Fruit fly (Drosophila melanogaster) whole organism, embryonic: Measurements from ENCODE around the gene bsh.

Source experiments
- Abd-B ChIP-seq: fragments of 200-800 bp; sonication (Bioruptor generic); optimal IDR thresholded peaks from 2 replicates; lab custom pipeline; 2018; ENCODE audit warnings: missing biosample characterization, mild to moderate bottlenecking, missing genetic modification characterization, moderate library complexity
- Antp ChIP-seq: fragments of 200-800 bp; sonication (Bioruptor generic); optimal IDR thresholded peaks from 3 replicates; lab custom pipeline; 2016; ENCODE audit warnings: missing biosample characterization, missing genetic modification characterization
- Awh ChIP-seq: fragments of 200-800 bp; sonication (Bioruptor generic); IDR thresholded peaks from 2 replicates; pipeline ENCODE4, ENCODE4 v1.3.6; 2022; ENCODE audit warnings: missing biosample characterization, missing genetic modification characterization
- B-H1 ChIP-seq: fragments of 200-800 bp; sonication (Bioruptor generic); IDR thresholded peaks from 3 replicates; pipeline ENCODE4 v1.3.6; 2022; ENCODE audit warnings: missing biosample characterization, missing genetic modification characterization
- BEAF-32 ChIP-seq: fragments of 200-800 bp; sonication (Bioruptor generic); optimal IDR thresholded peaks from 3 replicates; lab custom pipeline; 2017; ENCODE audit warnings: missing biosample characterization, missing genetic modification characterization, mild to moderate bottlenecking, moderate library complexity, missing genetic modification reagents
- CG11247 ChIP-seq: fragments of 200-800 bp; sonication (Bioruptor generic); IDR thresholded peaks from 2 replicates; pipeline ENCODE4 v1.3.6; 2022; ENCODE audit warnings: missing biosample characterization, missing genetic modification characterization
- CG13424 ChIP-seq: fragments of 200-800 bp; sonication (Bioruptor generic); optimal IDR thresholded peaks from 2 replicates; lab custom pipeline; 2019; ENCODE audit warnings: missing biosample characterization, mild to moderate bottlenecking, missing genetic modification characterization, moderate library complexity
- CG14014 ChIP-seq: fragments of 200-800 bp; sonication (Bioruptor generic); IDR thresholded peaks from 2 replicates; pipeline ENCODE4 v1.3.6; 2022; ENCODE audit warnings: missing biosample characterization, missing genetic modification characterization
- CG15269 ChIP-seq: fragments of 200-800 bp; sonication (Bioruptor generic); optimal IDR thresholded peaks from 2 replicates; lab custom pipeline; 2018; ENCODE audit warnings: missing biosample characterization, mild to moderate bottlenecking, missing genetic modification characterization, moderate library complexity
- CG15514 ChIP-seq: fragments of 200-800 bp; sonication (Bioruptor generic); optimal IDR thresholded peaks from 3 replicates; lab custom pipeline; 2017; ENCODE audit warnings: missing biosample characterization, missing genetic modification characterization, mild to moderate bottlenecking, moderate library complexity, missing genetic modification reagents
- CG15601 ChIP-seq: fragments of 200-800 bp; sonication (Bioruptor generic); optimal IDR thresholded peaks from 3 replicates; lab custom pipeline; 2019; ENCODE audit warnings: missing biosample characterization, mild to moderate bottlenecking, missing genetic modification characterization, moderate library complexity
- CG17361 ChIP-seq: fragments of 200-800 bp; sonication (Bioruptor generic); IDR thresholded peaks from 3 replicates; pipeline ENCODE4 v1.3.6; 2022; ENCODE audit warnings: missing biosample characterization, missing genetic modification characterization
- CG17612 ChIP-seq: fragments of 200-800 bp; sonication (Bioruptor generic); IDR thresholded peaks from 2 replicates; pipeline ENCODE4 v1.3.6; 2022; ENCODE audit warnings: missing biosample characterization, missing genetic modification characterization
- CG17912 ChIP-seq: fragments of 200-800 bp; sonication (Bioruptor generic); optimal IDR thresholded peaks from 2 replicates; lab custom pipeline; 2018; ENCODE audit warnings: missing biosample characterization, mild to moderate bottlenecking, missing genetic modification characterization
- CG18262 ChIP-seq: fragments of 200-800 bp; optimal IDR thresholded peaks from 3 replicates; lab custom pipeline; 2019; ENCODE audit warnings: missing biosample characterization, mild to moderate bottlenecking, missing genetic modification characterization, moderate library complexity
- CG2120 ChIP-seq: fragments of 200-800 bp; sonication (Bioruptor generic); optimal IDR thresholded peaks from 3 replicates; lab custom pipeline; 2016; ENCODE audit warnings: missing biosample characterization, missing genetic modification characterization
- CG2202 ChIP-seq: fragments of 200-800 bp; sonication (Bioruptor generic); optimal IDR thresholded peaks from 2 replicates; lab custom pipeline; 2018; ENCODE audit warnings: missing biosample characterization, mild to moderate bottlenecking, missing genetic modification characterization
- CG30403 ChIP-seq: fragments of 200-800 bp; sonication (Bioruptor generic); optimal IDR thresholded peaks from 3 replicates; lab custom pipeline; 2016; ENCODE audit warnings: missing biosample characterization, missing genetic modification characterization
- CG31441 ChIP-seq: fragments of 200-800 bp; sonication (Bioruptor generic); IDR thresholded peaks from 2 replicates; pipeline ENCODE4 v1.3.6; 2022; ENCODE audit warnings: missing biosample characterization, missing genetic modification characterization
- CG32532 ChIP-seq: fragments of 200-800 bp; sonication (Bioruptor generic); IDR thresholded peaks from 2 replicates; pipeline ENCODE4 v1.3.6; 2022; ENCODE audit warnings: missing biosample characterization, missing genetic modification characterization
- CG34224 ChIP-seq: fragments of 200-800 bp; sonication (Bioruptor generic); IDR thresholded peaks from 3 replicates; pipeline ENCODE4 v1.3.6; 2022; ENCODE audit warnings: missing biosample characterization, missing genetic modification characterization; ENCODE audit not compliant: partially characterized antibody
- CG3847 ChIP-seq: fragments of 200-800 bp; sonication (Bioruptor generic); IDR thresholded peaks from 2 replicates; pipeline ENCODE4 v1.3.6; 2022; ENCODE audit warnings: missing biosample characterization, missing genetic modification characterization
- CG6683 ChIP-seq: fragments of 200-800 bp; sonication (Bioruptor generic); optimal IDR thresholded peaks from 2 replicates; lab custom pipeline; 2017; ENCODE audit warnings: missing biosample characterization, mild to moderate bottlenecking, missing genetic modification characterization, missing genetic modification reagents
- CG7556 ChIP-seq: fragments of 200-800 bp; sonication (Bioruptor generic); optimal IDR thresholded peaks from 2 replicates; lab custom pipeline; 2017; ENCODE audit warnings: missing biosample characterization, mild to moderate bottlenecking, missing genetic modification characterization
- CG7839 ChIP-seq: fragments of 200-800 bp; sonication (Bioruptor generic); optimal IDR thresholded peaks from 3 replicates; lab custom pipeline; 2018; ENCODE audit warnings: missing biosample characterization, mild to moderate bottlenecking, missing genetic modification characterization, moderate library complexity
- CG9609 ChIP-seq: fragments of 200-800 bp; sonication (Bioruptor generic); optimal IDR thresholded peaks from 3 replicates; lab custom pipeline; 2016; ENCODE audit warnings: missing biosample characterization, missing genetic modification characterization
- CG9727 ChIP-seq: fragments of 200-800 bp; sonication (Bioruptor generic); optimal IDR thresholded peaks from 3 replicates; lab custom pipeline; 2017; ENCODE audit warnings: missing biosample characterization, mild to moderate bottlenecking, missing genetic modification characterization
- CG9817 ChIP-seq: fragments of 200-800 bp; sonication (Bioruptor generic); optimal IDR thresholded peaks from 2 replicates; lab custom pipeline; 2018; ENCODE audit warnings: missing biosample characterization, mild to moderate bottlenecking, missing genetic modification characterization, moderate library complexity
- Camta ChIP-seq: fragments of 200-800 bp; sonication (Bioruptor generic); optimal IDR thresholded peaks from 2 replicates; lab custom pipeline; 2016; ENCODE audit warnings: missing biosample characterization, missing genetic modification characterization
- CkIIα-i1 ChIP-seq: fragments of 200-800 bp; sonication (Bioruptor generic); IDR thresholded peaks from 2 replicates; pipeline ENCODE4 v1.3.6; 2022; ENCODE audit warnings: missing biosample characterization, missing genetic modification characterization
- Dbx ChIP-seq: fragments of 200-800 bp; sonication (Bioruptor generic); IDR thresholded peaks from 3 replicates; pipeline ENCODE4 v1.3.6; 2022; ENCODE audit warnings: missing biosample characterization, missing genetic modification characterization
- Dll ChIP-seq: fragments of 200-800 bp; sonication (Bioruptor generic); IDR thresholded peaks from 4 replicates; pipeline ENCODE4 v1.3.6; 2022; ENCODE audit warnings: missing biosample characterization, missing genetic modification characterization; ENCODE audit not compliant: partially characterized antibody
- HLHmδ ChIP-seq: fragments of 200-800 bp; sonication (Bioruptor generic); optimal IDR thresholded peaks from 2 replicates; lab custom pipeline; 2018; ENCODE audit warnings: missing biosample characterization, mild to moderate bottlenecking, missing genetic modification characterization, moderate library complexity
- Hr39 ChIP-seq: fragments of >200 bp; optimal IDR thresholded peaks from 2 replicates; lab custom pipeline; 2017
- Hsf ChIP-seq: fragments of 200-800 bp; sonication (Bioruptor generic); optimal IDR thresholded peaks from 3 replicates; lab custom pipeline; 2016; ENCODE audit warnings: missing biosample characterization, missing genetic modification characterization
- Neu2 ChIP-seq: fragments of 200-800 bp; sonication (Bioruptor generic); optimal IDR thresholded peaks from 3 replicates; lab custom pipeline; 2016; ENCODE audit warnings: missing biosample characterization, missing genetic modification characterization, borderline replicate concordance
- Opbp ChIP-seq: fragments of 200-800 bp; sonication (Bioruptor generic); IDR thresholded peaks from 3 replicates; pipeline ENCODE4 v1.3.6; 2022; ENCODE audit warnings: missing biosample characterization, missing genetic modification characterization; ENCODE audit not compliant: partially characterized antibody
- PHDP ChIP-seq: fragments of 200-800 bp; sonication (Bioruptor generic); optimal IDR thresholded peaks from 3 replicates; lab custom pipeline; 2018; ENCODE audit warnings: missing biosample characterization, mild to moderate bottlenecking, missing genetic modification characterization, moderate library complexity
- Sry-δ ChIP-seq: fragments of 200-800 bp; sonication (Bioruptor generic); optimal IDR thresholded peaks from 2 replicates; lab custom pipeline; 2016; ENCODE audit warnings: missing biosample characterization, missing genetic modification characterization
- fd64A ChIP-seq: fragments of 200-800 bp; sonication (Bioruptor generic); optimal IDR thresholded peaks from 3 replicates; lab custom pipeline; 2018; ENCODE audit warnings: missing biosample characterization, mild to moderate bottlenecking, missing genetic modification characterization
- gcm2 ChIP-seq: fragments of 200-800 bp; sonication (Bioruptor generic); optimal IDR thresholded peaks from 2 replicates; lab custom pipeline; 2016; ENCODE audit warnings: missing biosample characterization, missing genetic modification characterization
- gfzf ChIP-seq: fragments of 200-800 bp; sonication (Bioruptor generic); optimal IDR thresholded peaks from 2 replicates; lab custom pipeline; 2016; ENCODE audit warnings: missing biosample characterization, mild to moderate bottlenecking, missing genetic modification characterization, moderate library complexity
- gsb-n ChIP-seq: fragments of 200-800 bp; sonication (Bioruptor generic); optimal IDR thresholded peaks from 3 replicates; lab custom pipeline; 2018; ENCODE audit warnings: missing biosample characterization, mild to moderate bottlenecking, missing genetic modification characterization
- kni ChIP-seq: fragments of 200-800 bp; sonication (Bioruptor generic); optimal IDR thresholded peaks from 3 replicates; lab custom pipeline; 2017; ENCODE audit warnings: mild to moderate bottlenecking, missing biosample characterization, missing genetic modification reagents, missing genetic modification characterization
- mam ChIP-seq: fragments of 200-800 bp; sonication (Bioruptor generic); optimal IDR thresholded peaks from 3 replicates; lab custom pipeline; 2016; ENCODE audit warnings: missing biosample characterization, missing genetic modification characterization
- pb ChIP-seq: fragments of 200-800 bp; sonication (Bioruptor generic); optimal IDR thresholded peaks from 3 replicates; lab custom pipeline; 2016; ENCODE audit warnings: missing biosample characterization, missing genetic modification characterization
- pho ChIP-seq: fragments of 200-800 bp; sonication (Bioruptor generic); optimal IDR thresholded peaks from 2 replicates; lab custom pipeline; 2016; ENCODE audit warnings: missing biosample characterization, missing genetic modification characterization
- run ChIP-seq: fragments of 200-800 bp; sonication (Bioruptor generic); optimal IDR thresholded peaks from 3 replicates; lab custom pipeline; 2018; ENCODE audit warnings: missing biosample characterization, mild to moderate bottlenecking, missing genetic modification characterization
- sisA ChIP-seq: fragments of 200-800 bp; sonication (Bioruptor generic); IDR thresholded peaks from 2 replicates; pipeline ENCODE4 v1.3.6; 2022; ENCODE audit warnings: missing biosample characterization, missing genetic modification characterization
- slp2 ChIP-seq: fragments of 200-800 bp; sonication (Bioruptor generic); optimal IDR thresholded peaks from 2 replicates; lab custom pipeline; 2016; ENCODE audit warnings: missing biosample characterization, missing genetic modification characterization
- stc ChIP-seq: fragments of 200-800 bp; sonication (Bioruptor generic); IDR thresholded peaks from 2 replicates; pipeline ENCODE4 v1.3.6; 2022; ENCODE audit warnings: missing biosample characterization, missing genetic modification characterization
- zfh1 ChIP-seq: fragments of 200-800 bp; sonication (Bioruptor generic); IDR thresholded peaks from 3 replicates; pipeline ENCODE4 v1.3.6; 2022; ENCODE audit warnings: missing biosample characterization, missing genetic modification characterization

Gene bsh

DNA sequence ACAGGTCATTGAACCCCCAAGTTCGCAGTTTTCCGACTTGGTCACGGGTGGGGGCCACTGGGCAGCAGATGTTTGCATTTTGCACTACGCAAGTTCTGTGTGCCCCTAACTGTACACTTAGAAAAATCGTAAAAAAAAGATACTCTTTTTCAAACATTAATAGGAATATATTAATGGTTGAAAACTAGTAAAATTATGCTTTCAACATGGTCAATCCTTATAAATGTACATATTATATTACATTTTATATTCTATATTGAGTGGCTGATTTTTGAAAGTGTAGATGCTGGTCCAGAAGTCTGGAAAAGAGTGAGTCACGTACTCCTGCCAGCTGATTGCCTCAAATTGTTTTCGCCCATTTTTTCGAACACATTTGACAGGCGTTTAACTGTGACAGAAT is 31.8 kb upstream of the bsh start (continued):
- TF ChIP-seq CG7839: peak; percentile 48
- no peak for TF ChIP-seq Abd-B
- no peak for TF ChIP-seq Hr39 (lab: Kevin White, UChicago)
- TF ChIP-seq Opbp (GFP tag; lab: Robert Waterston, UW): no peak
- TF ChIP-seq slp2 (GFP tag; lab: Kevin White, UChicago): no peak
- TF ChIP-seq CG3847 (GFP tag; lab: Robert Waterston, UW): no peak
- TF ChIP-seq zfh1 (GFP tag; lab: Robert Waterston, UW): no peak
- TF ChIP-seq CG6683 (GFP tag; lab: Kevin White, UChicago): no peak
- TF ChIP-seq gfzf (GFP tag; lab: Kevin White, UChicago): no peak
- no peak for TF ChIP-seq Hsf (GFP tag; lab: Kevin White, UChicago)
- TF ChIP-seq PHDP (tag; lab: Kevin White, UChicago): peak; percentile 21
- TF ChIP-seq CG2120 (GFP tag; lab: Kevin White, UChicago): no peak
- TF ChIP-seq CG34224 (GFP tag; lab: Robert Waterston, UW): no peak
- TF ChIP-seq HLHmδ: no peak
- TF ChIP-seq pb (GFP tag; lab: Kevin White, UChicago): no peak
- TF ChIP-seq CG15269 (tag; lab: Kevin White, UChicago): peak; percentile 27
- TF ChIP-seq CG9727 (GFP tag; lab: Kevin White, UChicago): no peak
- no peak for TF ChIP-seq CkIIα-i1 (GFP tag; lab: Robert Waterston, UW)
- TF ChIP-seq Neu2 (GFP tag; lab: Kevin White, UChicago): no peak
- TF ChIP-seq CG30403 (GFP tag; lab: Kevin White, UChicago): no peak
- TF ChIP-seq Sry-δ: no peak
- TF ChIP-seq CG18262 (tag; lab: Kevin White, UChicago): peak; percentile 11
- TF ChIP-seq CG15514 (GFP tag; lab: Kevin White, UChicago): peak; percentile 11
- no peak for TF ChIP-seq gcm2 (GFP tag; lab: Kevin White, UChicago)
- TF ChIP-seq Dbx: no peak
- TF ChIP-seq CG17612 (GFP tag; lab: Robert Waterston, UW): no peak
- no peak for TF ChIP-seq Camta (GFP tag; lab: Kevin White, UChicago)
- TF ChIP-seq CG13424 (tag; lab: Kevin White, UChicago): peak; percentile 42
- peak; percentile 21; the same call in 1 of the 2 replicates for TF ChIP-seq sisA (GFP tag; lab: Robert Waterston, UW)
- TF ChIP-seq kni (GFP tag; lab: Kevin White, UChicago): no peak
- peak; percentile 41 for TF ChIP-seq CG7556
- TF ChIP-seq CG9609 (GFP tag; lab: Kevin White, UChicago): no peak
- 0 out of 3 replicates have a peak, but pooled peaks have one; percentile 14 for TF ChIP-seq CG17361 (GFP tag; lab: Robert Waterston, UW)
- no peak for TF ChIP-seq Dll
- no peak for TF ChIP-seq stc (GFP tag; lab: Robert Waterston, UW)
- TF ChIP-seq BEAF-32 (GFP tag; lab: Kevin White, UChicago): no peak
- no peak for TF ChIP-seq fd64A (GFP tag; lab: Kevin White, UChicago)
- TF ChIP-seq Awh (GFP tag; lab: Robert Waterston, UW): peak; percentile 24; the same call in 1 of the 2 replicates
- peak; percentile 21 for TF ChIP-seq CG15601 (tag; lab: Kevin White, UChicago)
- TF ChIP-seq CG11247: no peak
- no peak for TF ChIP-seq CG17912 (GFP tag; lab: Kevin White, UChicago)
- TF ChIP-seq CG32532 (GFP tag; lab: Robert Waterston, UW): no peak
- TF ChIP-seq mam (GFP tag; lab: Kevin White, UChicago): no peak
- TF ChIP-seq CG14014: 0 out of 2 replicates have a peak, but pooled peaks have one; percentile 27
- TF ChIP-seq CG31441 (GFP tag; lab: Robert Waterston, UW): peak; percentile 35; the same call in 1 of the 2 replicates
- no peak for TF ChIP-seq B-H1 (GFP tag; lab: Robert Waterston, UW)
- TF ChIP-seq run (tag; lab: Kevin White, UChicago): no peak
- TF ChIP-seq Antp (GFP tag; lab: Kevin White, UChicago): no peak
- no peak for TF ChIP-seq pho (GFP tag; lab: Kevin White, UChicago)
- no peak for TF ChIP-seq gsb-n
- no peak for TF ChIP-seq CG9817 (tag; lab: Kevin White, UChicago)
- no peak for TF ChIP-seq CG2202 (tag; lab: Kevin White, UChicago)
